Fruit fly (Drosophila melanogaster) whole organism, adult: ENCODE measurements around the gene C3G.

Experiments used
- CG11617 ChIP-seq: fragments of 200-800 bp; sonication (Bioruptor generic); optimal IDR thresholded peaks from 2 replicates; lab custom pipeline; 2017; ENCODE audit warnings: mild to moderate bottlenecking, missing biosample characterization, missing genetic modification reagents, missing genetic modification characterization
- CG1620 ChIP-seq: fragments of 200-800 bp; sonication (Bioruptor generic); optimal IDR thresholded peaks from 2 replicates; lab custom pipeline; 2016; ENCODE audit warnings: missing biosample characterization, missing genetic modification characterization
- CG7101 ChIP-seq: fragments of 200-800 bp; sonication (Bioruptor generic); optimal IDR thresholded peaks from 2 replicates; lab custom pipeline; 2018; ENCODE audit warnings: missing biosample characterization, mild to moderate bottlenecking, missing genetic modification characterization, moderate library complexity
- Clk ChIP-seq: fragments of 200-800 bp; sonication (Bioruptor generic); optimal IDR thresholded peaks from 2 replicates; lab custom pipeline; 2017; ENCODE audit warnings: missing biosample characterization, missing genetic modification characterization
- Crg-1 ChIP-seq: fragments of 200-800 bp; sonication (Bioruptor generic); optimal IDR thresholded peaks from 2 replicates; lab custom pipeline; 2016; ENCODE audit warnings: missing biosample characterization, missing genetic modification characterization
- Hr96 ChIP-seq: fragments of 200-800 bp; sonication (Bioruptor generic); optimal IDR thresholded peaks from 2 replicates; lab custom pipeline; 2016; ENCODE audit warnings: missing biosample characterization, missing genetic modification characterization
- Mnt ChIP-seq: fragments of 200-800 bp; sonication (Bioruptor generic); optimal IDR thresholded peaks from 2 replicates; lab custom pipeline; 2016; ENCODE audit warnings: missing biosample characterization, mild to moderate bottlenecking, missing genetic modification characterization
- cnc ChIP-seq, 2 experiments: fragments of >200 bp; optimal IDR thresholded peaks; 2 replicates each; lab custom pipeline; 2017
- kay ChIP-seq: fragments of 200-800 bp; sonication (Bioruptor generic); peaks from one replicate; lab custom pipeline; 2016; ENCODE audit warnings: missing biosample characterization, missing genetic modification characterization, borderline replicate concordance
- pad ChIP-seq: fragments of 200-800 bp; sonication (Bioruptor generic); optimal IDR thresholded peaks from 3 replicates; lab custom pipeline; 2017; ENCODE audit warnings: missing biosample characterization, missing genetic modification characterization, mild to moderate bottlenecking, moderate library complexity, missing genetic modification reagents
- tj ChIP-seq: fragments of 200-800 bp; sonication (Bioruptor generic); optimal IDR thresholded peaks from 3 replicates; lab custom pipeline; 2017; ENCODE audit warnings: missing biosample characterization, mild to moderate bottlenecking, missing genetic modification characterization, moderate library complexity

DNA sequence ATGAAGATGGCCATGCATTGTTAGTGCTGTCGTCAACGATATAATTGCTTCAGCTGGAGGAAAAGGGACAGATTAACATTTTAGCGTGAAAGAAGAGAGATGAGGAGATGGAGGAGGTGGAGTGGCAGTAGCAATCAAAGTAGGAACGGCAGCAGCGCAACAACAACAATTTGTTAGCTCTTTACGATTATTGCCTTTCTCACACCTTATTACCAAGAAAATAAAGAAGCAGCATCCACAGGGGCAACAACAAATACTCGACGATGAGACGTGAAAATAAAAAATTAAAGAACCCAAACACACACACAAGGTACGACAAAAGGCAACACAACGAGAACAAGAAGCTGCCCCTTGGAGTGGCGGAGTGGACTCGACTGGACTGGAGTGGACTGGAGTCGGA lies 26.5 kb downstream of the C3G start:
- TF ChIP-seq Hr96 (GFP tag; lab: Kevin White, UChicago) (no peak), CG1620 (GFP tag; lab: Kevin White, UChicago) (no peak), cnc (optimal IDR thresholded peaks at IDR 0.05; lab: Kevin White, UChicago) (no peak), CG7101 (tag; lab: Kevin White, UChicago) (no peak), Crg-1 (no peak), kay (GFP tag; lab: Kevin White, UChicago) (no peak), Clk (GFP tag; lab: Kevin White, UChicago) (no peak), CG11617 (GFP tag; lab: Kevin White, UChicago) (no peak), Mnt (GFP tag; lab: Kevin White, UChicago) (no peak), tj (no peak), pad (GFP tag; lab: Kevin White, UChicago) (no peak)
